Worm (Caenorhabditis elegans) whole organism, mixed stage, embryonic: Measurements from ENCODE around the gene col-130.

Experiments
- M03D4.4 ChIP-seq: sonication (generic microtip); optimal IDR thresholded peaks from 2 replicates; lab custom pipeline; 2017; ENCODE audit warnings: mild to moderate bottlenecking, missing genetic modification characterization, missing compliant biosample characterization
- bed-3 ChIP-seq: fragments of 200-800 bp; sonication (Bioruptor generic); optimal IDR thresholded peaks from 3 replicates; lab custom pipeline; 2018; ENCODE audit warnings: mild to moderate bottlenecking, missing genetic modification characterization, moderate library complexity, missing compliant biosample characterization
- blmp-1 ChIP-seq: fragments of 150-350 bp; optimal IDR thresholded peaks from 2 replicates; lab custom pipeline; 2014; ENCODE audit warnings: missing biosample characterization, missing genetic modification characterization
- ceh-43 ChIP-seq: fragments of 200-800 bp; sonication (Bioruptor generic); optimal IDR thresholded peaks from 2 replicates; lab custom pipeline; 2018; ENCODE audit warnings: mild to moderate bottlenecking, missing genetic modification characterization, moderate library complexity, missing compliant biosample characterization
- ceh-83 ChIP-seq: fragments of 200-800 bp; sonication (Bioruptor generic); optimal IDR thresholded peaks from 2 replicates; lab custom pipeline; 2018; ENCODE audit warnings: mild to moderate bottlenecking, missing genetic modification characterization, missing compliant biosample characterization
- ces-1 ChIP-seq: fragments of 150-350 bp; optimal IDR thresholded peaks from 2 replicates; lab custom pipeline; 2014; ENCODE audit warnings: missing biosample characterization, missing genetic modification reagents, missing genetic modification characterization
- cnd-1 ChIP-seq: fragments of 200-800 bp; sonication (Bioruptor generic); optimal IDR thresholded peaks from 2 replicates; lab custom pipeline; 2018; ENCODE audit warnings: mild to moderate bottlenecking, missing genetic modification characterization, missing compliant biosample characterization
- drap-1 ChIP-seq: fragments of 200-800 bp; sonication (Bioruptor generic); optimal IDR thresholded peaks from 3 replicates; lab custom pipeline; 2018; ENCODE audit warnings: mild to moderate bottlenecking, missing genetic modification characterization, missing compliant biosample characterization
- elt-1 ChIP-seq: sonication (generic microtip); optimal IDR thresholded peaks from 2 replicates; lab custom pipeline; 2017; ENCODE audit warnings: missing genetic modification characterization, mild to moderate bottlenecking, missing compliant biosample characterization, antibody characterized with exemption, moderate library complexity, borderline replicate concordance; ENCODE audit not compliant: insufficient read depth
- flh-1 ChIP-seq: fragments of 200-800 bp; sonication (Bioruptor generic); optimal IDR thresholded peaks from 2 replicates; lab custom pipeline; 2018; ENCODE audit warnings: mild to moderate bottlenecking, missing genetic modification characterization, moderate library complexity, missing compliant biosample characterization
- ham-2 ChIP-seq: fragments of 200-800 bp; sonication (Bioruptor generic); optimal IDR thresholded peaks from 2 replicates; lab custom pipeline; 2018; ENCODE audit warnings: mild to moderate bottlenecking, missing genetic modification characterization, missing compliant biosample characterization
- hlh-1 ChIP-seq: fragments of 150-350 bp; optimal IDR thresholded peaks from 2 replicates; lab custom pipeline; 2014; ENCODE audit warnings: missing biosample characterization, missing genetic modification reagents, missing genetic modification characterization
- lin-13 ChIP-seq: fragments of 150-350 bp; optimal IDR thresholded peaks from 2 replicates; lab custom pipeline; 2014; ENCODE audit warnings: missing biosample characterization, missing genetic modification characterization
- lin-32 ChIP-seq: fragments of 200-800 bp; sonication (Bioruptor generic); optimal IDR thresholded peaks from 2 replicates; lab custom pipeline; 2018; ENCODE audit warnings: mild to moderate bottlenecking, missing genetic modification characterization, missing compliant biosample characterization
- lsy-2 ChIP-seq: fragments of 150-350 bp; optimal IDR thresholded peaks from 2 replicates; lab custom pipeline; 2014; ENCODE audit warnings: missing biosample characterization, missing genetic modification characterization
- mab-5 ChIP-seq: fragments of 150-350 bp; optimal IDR thresholded peaks from 2 replicates; lab custom pipeline; 2014; ENCODE audit warnings: missing biosample characterization, missing genetic modification characterization
- mep-1 ChIP-seq: fragments of 150-350 bp; optimal IDR thresholded peaks from 2 replicates; lab custom pipeline; 2017; ENCODE audit warnings: missing biosample characterization, missing genetic modification reagents, missing genetic modification characterization, inconsistent platforms
- mls-2 ChIP-seq: sonication (generic microtip); optimal IDR thresholded peaks from 2 replicates; lab custom pipeline; 2016; ENCODE audit warnings: mild to moderate bottlenecking, missing genetic modification characterization, moderate library complexity, missing compliant biosample characterization
- nhr-12 ChIP-seq: fragments of 150-350 bp; optimal IDR thresholded peaks from 2 replicates; lab custom pipeline; 2014; ENCODE audit warnings: missing biosample characterization, missing genetic modification characterization
- nhr-2 ChIP-seq: fragments of 150-350 bp; optimal IDR thresholded peaks from 2 replicates; lab custom pipeline; 2014; ENCODE audit warnings: missing biosample characterization, missing genetic modification characterization
- nhr-237 ChIP-seq: fragments of 150-350 bp; optimal IDR thresholded peaks from 2 replicates; lab custom pipeline; 2014; ENCODE audit warnings: missing biosample characterization, missing genetic modification characterization
- nhr-76 ChIP-seq: sonication (generic microtip); optimal IDR thresholded peaks from 2 replicates; lab custom pipeline; 2017; ENCODE audit warnings: missing biosample characterization, missing genetic modification characterization
- pha-4 ChIP-seq: fragments of 150-350 bp; optimal IDR thresholded peaks from 2 replicates; lab custom pipeline; 2018; ENCODE audit warnings: missing biosample characterization, missing genetic modification reagents, missing genetic modification characterization
- sem-2 ChIP-seq: fragments of 200-800 bp; sonication (Bioruptor generic); optimal IDR thresholded peaks from 2 replicates; lab custom pipeline; 2018; ENCODE audit warnings: mild to moderate bottlenecking, missing genetic modification characterization, missing compliant biosample characterization
- snpc-4 ChIP-seq: fragments of 150-350 bp; optimal IDR thresholded peaks from 2 replicates; lab custom pipeline; 2014; ENCODE audit warnings: missing biosample characterization, missing genetic modification characterization
- sptf-1 ChIP-seq: sonication (generic microtip); optimal IDR thresholded peaks from 2 replicates; lab custom pipeline; 2017; ENCODE audit warnings: mild to moderate bottlenecking, missing genetic modification characterization, moderate library complexity, missing compliant biosample characterization
- tbx-8 ChIP-seq: fragments of 200-800 bp; sonication (Bioruptor generic); optimal IDR thresholded peaks from 2 replicates; lab custom pipeline; 2018; ENCODE audit warnings: mild to moderate bottlenecking, missing genetic modification characterization, moderate library complexity, missing compliant biosample characterization
- unc-120 ChIP-seq: sonication (generic microtip); optimal IDR thresholded peaks from 2 replicates; lab custom pipeline; 2017; ENCODE audit warnings: missing genetic modification characterization, missing compliant biosample characterization; ENCODE audit not compliant: poor library complexity, severe bottlenecking
- unc-39 ChIP-seq: fragments of 150-350 bp; optimal IDR thresholded peaks from 2 replicates; lab custom pipeline; 2014; ENCODE audit warnings: missing biosample characterization, missing genetic modification characterization
- unc-62 ChIP-seq: fragments of 150-350 bp; optimal IDR thresholded peaks from 2 replicates; lab custom pipeline; 2014; ENCODE audit warnings: missing biosample characterization, missing genetic modification reagents, missing genetic modification characterization
- zip-8 ChIP-seq: fragments of 150-350 bp; optimal IDR thresholded peaks from 2 replicates; lab custom pipeline; 2014; ENCODE audit warnings: missing biosample characterization, missing genetic modification characterization
- ztf-11 ChIP-seq: fragments of 150-350 bp; optimal IDR thresholded peaks from 2 replicates; lab custom pipeline; 2014; ENCODE audit warnings: missing biosample characterization, missing genetic modification characterization

col-130 gene

ce11 chrIV:12420455-12420854 lies 7.9 kb downstream of the col-130 start, which contains the start of gene ugt-65:
TSS of gene ugt-65 (plus strand) at chrIV:12420683.
- no peak for TF ChIP-seq sem-2 (GFP tag; lab: Kevin White, UChicago)
- TF ChIP-seq mls-2 (tag; lab: Kevin White, UChicago) = no peak
- TF ChIP-seq ces-1 = no peak
- TF ChIP-seq pha-4 = no peak
- TF ChIP-seq ceh-43 (GFP tag; lab: Kevin White, UChicago) = no peak
- no peak for TF ChIP-seq nhr-2 (tag; lab: Kevin White, UChicago)
- no peak for TF ChIP-seq ceh-83 (GFP tag; lab: Kevin White, UChicago)
- TF ChIP-seq mab-5 = no peak
- TF ChIP-seq lin-13 (tag; lab: Kevin White, UChicago) = no peak
- TF ChIP-seq ztf-11 (tag; lab: Kevin White, UChicago) = no peak
- no peak for TF ChIP-seq bed-3 (GFP tag; lab: Kevin White, UChicago)
- no peak for TF ChIP-seq blmp-1 (tag; lab: Kevin White, UChicago)
- TF ChIP-seq sptf-1 (tag; lab: Kevin White, UChicago) = no peak
- no peak for TF ChIP-seq tbx-8 (GFP tag; lab: Kevin White, UChicago)
- TF ChIP-seq unc-62 = no peak
- TF ChIP-seq, all 35 proteins: peak for 0

ce11 chrIV:12419291-12419690 lies 9.0 kb downstream of the col-130 start:
- TF ChIP-seq ces-1 = peak; percentile 56
- no peak for TF ChIP-seq ztf-11 (tag; lab: Kevin White, UChicago)
- no peak for TF ChIP-seq lsy-2 (tag; lab: Kevin White, UChicago)
- TF ChIP-seq, all 35 proteins: peak for 1

ce11 chrIV:12417536-12418195 lies 10.7 kb downstream of the col-130 start, which contains the start of gene F08G5.3:
TSS of gene F08G5.3 (minus strand) at chrIV:12417586.
- no peak for TF ChIP-seq sem-2 (GFP tag; lab: Kevin White, UChicago)
- peak; percentile 4 for TF ChIP-seq drap-1
- TF ChIP-seq sptf-1 (tag; lab: Kevin White, UChicago) = peak; percentile 31
- peak; percentile 44 for TF ChIP-seq hlh-1
- TF ChIP-seq unc-120 (tag; lab: Kevin White, UChicago) = peak; percentile 39
- TF ChIP-seq ces-1 = peak; percentile 70

- TF ChIP-seq M03D4.4 (tag; lab: Kevin White, UChicago) (peak; percentile 32), ham-2 (peak; percentile 48), mep-1 (no peak), lin-13 (tag; lab: Kevin White, UChicago) (no peak), unc-120 (tag; lab: Kevin White, UChicago) (no peak), unc-62 (no peak), snpc-4 (tag; lab: Kevin White, UChicago) (no peak), unc-39 (tag; lab: Kevin White, UChicago) (no peak), tbx-8 (GFP tag; lab: Kevin White, UChicago) (no peak), cnd-1 (tag; lab: Kevin White, UChicago) (peak; percentile 35), ceh-83 (GFP tag; lab: Kevin White, UChicago) (peak; percentile 34), lin-32 (peak; percentile 63), sptf-1 (tag; lab: Kevin White, UChicago) (peak; percentile 52), zip-8 (tag; lab: Kevin White, UChicago) (no peak), nhr-76 (no peak), bed-3 (GFP tag; lab: Kevin White, UChicago) (no peak)
Observed at ce11 chrIV:12416629-12417404, 11.5 kb downstream of the col-130 start.

- TF ChIP-seq nhr-12 (tag; lab: Kevin White, UChicago) = no peak
- no peak for TF ChIP-seq flh-1
- no peak for TF ChIP-seq zip-8 (tag; lab: Kevin White, UChicago)
- no peak for TF ChIP-seq elt-1
- TF ChIP-seq ceh-43 (GFP tag; lab: Kevin White, UChicago) = no peak
- TF ChIP-seq unc-62 = no peak
- no peak for TF ChIP-seq pha-4
- no peak for TF ChIP-seq nhr-2 (tag; lab: Kevin White, UChicago)
- no peak for TF ChIP-seq nhr-237
- TF ChIP-seq ceh-83 (GFP tag; lab: Kevin White, UChicago) = no peak
- TF ChIP-seq ham-2 = no peak
Observed at ce11 chrIV:12414601-12415000, 13.7 kb downstream of the col-130 start.
